Fruit fly (Drosophila melanogaster): ENCODE measurements around the gene CG3505.

The CG3505 gene

dm6 chr3R:14672915-14673314 lies 15.7 kb downstream of the CG3505 start:
- TF ChIP-seq bab1 (GFP tag; optimal IDR thresholded peaks at IDR 0.05) = no peak
- TF ChIP-seq CG1620 (GFP tag; optimal IDR thresholded peaks at IDR 0.05) = no peak
- no peak for TF ChIP-seq cnc (optimal IDR thresholded peaks at IDR 0.05)
- no peak for TF ChIP-seq ovo (GFP tag; optimal IDR thresholded peaks at IDR 0.05)
- no peak for TF ChIP-seq cic (GFP tag; optimal IDR thresholded peaks at IDR 0.05)
- no peak for TF ChIP-seq Hr96 (GFP tag; optimal IDR thresholded peaks at IDR 0.05)
- TF ChIP-seq CG7045 (GFP tag; optimal IDR thresholded peaks at IDR 0.05) = no peak
- no peak for TF ChIP-seq CG33017 (tag; optimal IDR thresholded peaks at IDR 0.05)
- TF ChIP-seq CG14711 (tag; optimal IDR thresholded peaks at IDR 0.05) = no peak
- no peak for TF ChIP-seq pad (GFP tag; optimal IDR thresholded peaks at IDR 0.05)
- no peak for TF ChIP-seq CG7101 (tag; optimal IDR thresholded peaks at IDR 0.05)
- TF ChIP-seq CG12768 (GFP tag; optimal IDR thresholded peaks at IDR 0.05) = no peak

- no peak for TF ChIP-seq Hr96 (GFP tag; optimal IDR thresholded peaks at IDR 0.05)
- TF ChIP-seq CG7045 (GFP tag; optimal IDR thresholded peaks at IDR 0.05) = no peak
- TF ChIP-seq pad (GFP tag; optimal IDR thresholded peaks at IDR 0.05) = no peak
- TF ChIP-seq Clk (GFP tag; optimal IDR thresholded peaks at IDR 0.05) = no peak
- no peak for TF ChIP-seq kay (GFP tag; ENCODE audit: borderline replicate concordance)
- TF ChIP-seq CG5204 (GFP tag; optimal IDR thresholded peaks at IDR 0.05) = no peak
- TF ChIP-seq CG1620 (GFP tag; optimal IDR thresholded peaks at IDR 0.05) = no peak
- no peak for TF ChIP-seq Crg-1 (GFP tag; optimal IDR thresholded peaks at IDR 0.05)
- TF ChIP-seq bab1 (GFP tag; optimal IDR thresholded peaks at IDR 0.05) = no peak
- TF ChIP-seq CG12768 (GFP tag; optimal IDR thresholded peaks at IDR 0.05) = no peak
Measured at dm6 chr3R:14674762-14675161, 17.5 kb downstream of the CG3505 start.

dm6 chr3R:14677065-14677464 lies 19.8 kb downstream of the CG3505 start:
- TF ChIP-seq Hr96 (GFP tag; optimal IDR thresholded peaks at IDR 0.05) (no peak), kay (GFP tag; ENCODE audit: borderline replicate concordance) (peak; percentile 29), cic (GFP tag; optimal IDR thresholded peaks at IDR 0.05) (no peak), CG5204 (GFP tag; optimal IDR thresholded peaks at IDR 0.05) (no peak), CG12768 (GFP tag; optimal IDR thresholded peaks at IDR 0.05) (no peak), Crg-1 (GFP tag; optimal IDR thresholded peaks at IDR 0.05) (no peak)

- TF ChIP-seq ovo (GFP tag; optimal IDR thresholded peaks at IDR 0.05) = no peak
- no peak for TF ChIP-seq bab1 (GFP tag; optimal IDR thresholded peaks at IDR 0.05)
- TF ChIP-seq CG7101 (tag; optimal IDR thresholded peaks at IDR 0.05) = no peak
- TF ChIP-seq CG5204 (GFP tag; optimal IDR thresholded peaks at IDR 0.05) = no peak
- no peak for TF ChIP-seq CG7045 (GFP tag; optimal IDR thresholded peaks at IDR 0.05)
- TF ChIP-seq cnc (optimal IDR thresholded peaks at IDR 0.05) = no peak
Measured at dm6 chr3R:14677814-14678213, 20.6 kb downstream of the CG3505 start.

dm6 chr3R:14679381-14680111 lies 22.3 kb downstream of the CG3505 start:
- TF ChIP-seq Crg-1 (GFP tag; optimal IDR thresholded peaks at IDR 0.05) (no peak), tj (GFP tag; optimal IDR thresholded peaks at IDR 0.05) (no peak), CG7101 (tag; optimal IDR thresholded peaks at IDR 0.05) (no peak), CG14711 (tag; optimal IDR thresholded peaks at IDR 0.05) (no peak), CG33017 (tag; optimal IDR thresholded peaks at IDR 0.05) (no peak), cic (GFP tag; optimal IDR thresholded peaks at IDR 0.05) (no peak), CG1620 (GFP tag; optimal IDR thresholded peaks at IDR 0.05) (no peak), CG7045 (GFP tag; optimal IDR thresholded peaks at IDR 0.05) (no peak), Mnt (GFP tag; optimal IDR thresholded peaks at IDR 0.05) (no peak), kay (GFP tag; ENCODE audit: borderline replicate concordance) (no peak), Clk (GFP tag; optimal IDR thresholded peaks at IDR 0.05) (no peak)

- peak; percentile 67 for TF ChIP-seq pad (GFP tag; optimal IDR thresholded peaks at IDR 0.05)
- peak; percentile 23 for TF ChIP-seq CG14711 (tag; optimal IDR thresholded peaks at IDR 0.05)
- TF ChIP-seq CG1620 (GFP tag; optimal IDR thresholded peaks at IDR 0.05) = peak; percentile 37
- peak; percentile 88 for TF ChIP-seq Crg-1 (GFP tag; optimal IDR thresholded peaks at IDR 0.05)
- TF ChIP-seq CG12768 (GFP tag; optimal IDR thresholded peaks at IDR 0.05) = peak; percentile 83
- TF ChIP-seq CG33017 (tag; optimal IDR thresholded peaks at IDR 0.05) = peak; percentile 63
- peak; percentile 64 for TF ChIP-seq Hr96 (GFP tag; optimal IDR thresholded peaks at IDR 0.05)
- peak; percentile 81 for TF ChIP-seq CG11617 (GFP tag; optimal IDR thresholded peaks at IDR 0.05)
- TF ChIP-seq bab1 (GFP tag; optimal IDR thresholded peaks at IDR 0.05) = no peak
- peak; percentile 89 for TF ChIP-seq cic (GFP tag; optimal IDR thresholded peaks at IDR 0.05)
- TF ChIP-seq Mnt (GFP tag; optimal IDR thresholded peaks at IDR 0.05) = peak; percentile 74
- peak; percentile 78 for TF ChIP-seq kay (GFP tag; ENCODE audit: borderline replicate concordance)
- TF ChIP-seq toe (GFP tag; optimal IDR thresholded peaks at IDR 0.05) = peak; percentile 77
- TF ChIP-seq CG5204 (GFP tag; optimal IDR thresholded peaks at IDR 0.05) = peak; percentile 61
- TF ChIP-seq tj (GFP tag; optimal IDR thresholded peaks at IDR 0.05) = no peak
- TF ChIP-seq CG7101 (tag; optimal IDR thresholded peaks at IDR 0.05) = peak; percentile 65
- peak; percentile 77 for TF ChIP-seq CG7045 (GFP tag; optimal IDR thresholded peaks at IDR 0.05)
- no peak for TF ChIP-seq cnc (optimal IDR thresholded peaks at IDR 0.05)
- peak; percentile 79 for TF ChIP-seq Clk (GFP tag; optimal IDR thresholded peaks at IDR 0.05)
- TF ChIP-seq ovo (GFP tag; optimal IDR thresholded peaks at IDR 0.05) = peak; percentile 63
Measured at dm6 chr3R:14680112-14680665, 22.9 kb downstream of the CG3505 start.

Measured in whole organism, adult.